Worm (Caenorhabditis elegans) whole organism, L4 larva: ENCODE data around the gene C08F11.1.
"Not testable (repeated sequence)": the region's sequence is repeated elsewhere in the genome, so short reads cannot be mapped to it uniquely, and the experiment has no call there.

Source experiments
- D1046.2 ChIP-seq: fragments of 200-800 bp; sonication (Bioruptor generic); IDR thresholded peaks from 2 replicates; pipeline ENCODE4 v1.3.6; 2022; ENCODE audit warnings: missing genetic modification characterization, missing compliant biosample characterization
- F26F4.8 ChIP-seq: fragments of 200-800 bp; sonication (Bioruptor generic); conservative IDR thresholded peaks from 2 replicates; pipeline ENCODE4 v1.3.6; 2022; ENCODE audit warnings: missing genetic modification characterization, missing compliant biosample characterization
- T20F7.1 ChIP-seq: fragments of 200-800 bp; sonication (Bioruptor generic); optimal IDR thresholded peaks from 2 replicates; lab custom pipeline; 2018; ENCODE audit warnings: mild to moderate bottlenecking, missing genetic modification characterization, missing compliant biosample characterization
- Y105C5A.15 ChIP-seq: fragments of 200-800 bp; sonication (Bioruptor generic); IDR thresholded peaks from 2 replicates; pipeline ENCODE4 v1.3.6; 2022; ENCODE audit warnings: missing genetic modification characterization, missing compliant biosample characterization
- Y5F2A.4 ChIP-seq: fragments of 200-800 bp; sonication (Bioruptor generic); optimal IDR thresholded peaks from 2 replicates; lab custom pipeline; 2018; ENCODE audit warnings: mild to moderate bottlenecking, missing genetic modification characterization, missing compliant biosample characterization
- Y75B8A.6 ChIP-seq: fragments of 200-800 bp; sonication (Bioruptor generic); IDR thresholded peaks from 2 replicates; pipeline ENCODE4 v1.3.6; 2022; ENCODE audit warnings: missing genetic modification reagents, missing genetic modification characterization, missing compliant biosample characterization
- aha-1 ChIP-seq: fragments of 150-350 bp; peaks from one replicate; lab custom pipeline; 2014; ENCODE audit warnings: missing biosample characterization, missing genetic modification characterization
- ama-1 ChIP-seq: fragments of 150-350 bp; optimal IDR thresholded peaks from 2 replicates; lab custom pipeline; 2014; ENCODE audit warnings: inconsistent platforms, mixed read lengths
- ceh-28 ChIP-seq: fragments of 150-350 bp; optimal IDR thresholded peaks from 2 replicates; lab custom pipeline; 2014; ENCODE audit warnings: missing biosample characterization, missing genetic modification reagents, missing genetic modification characterization
- ceh-32 ChIP-seq: sonication (generic microtip); optimal IDR thresholded peaks from 2 replicates; lab custom pipeline; 2016; ENCODE audit warnings: mild to moderate bottlenecking, missing genetic modification characterization, missing compliant biosample characterization; ENCODE audit not compliant: poor library complexity
- ceh-44 ChIP-seq: fragments of 200-800 bp; sonication (Bioruptor generic); IDR thresholded peaks from 2 replicates; pipeline ENCODE4 v1.3.6; 2022; ENCODE audit warnings: missing genetic modification reagents, missing genetic modification characterization, missing compliant biosample characterization
- daf-8 ChIP-seq: fragments of 200-800 bp; sonication (Bioruptor generic); IDR thresholded peaks from 2 replicates; pipeline ENCODE4 v1.3.6; 2022; ENCODE audit warnings: missing genetic modification characterization, missing compliant biosample characterization
- dmd-6 ChIP-seq: fragments of 200-800 bp; sonication (Bioruptor generic); IDR thresholded peaks from 2 replicates; pipeline ENCODE4 v1.3.6; 2022; ENCODE audit warnings: missing genetic modification reagents, missing genetic modification characterization, missing compliant biosample characterization
- dmd-8 ChIP-seq: fragments of 200-800 bp; sonication (Bioruptor generic); IDR thresholded peaks from 2 replicates; pipeline ENCODE4 v1.3.6; 2022; ENCODE audit warnings: missing genetic modification characterization, missing compliant biosample characterization
- egl-27 ChIP-seq: sonication (generic microtip); optimal IDR thresholded peaks from 3 replicates; lab custom pipeline; 2017; ENCODE audit warnings: missing biosample characterization, missing genetic modification reagents, missing genetic modification characterization
- egl-43 ChIP-seq: fragments of 200-800 bp; sonication (Bioruptor generic); IDR thresholded peaks from 2 replicates; pipeline ENCODE4 v1.3.6; 2022; ENCODE audit warnings: missing genetic modification reagents, missing genetic modification characterization, missing compliant biosample characterization
- fkh-10 ChIP-seq: fragments of 150-350 bp; optimal IDR thresholded peaks from 2 replicates; lab custom pipeline; 2014; ENCODE audit warnings: missing biosample characterization, missing genetic modification reagents, missing genetic modification characterization
- hmg-1.1 ChIP-seq: fragments of 200-800 bp; sonication (Bioruptor generic); IDR thresholded peaks from 2 replicates; pipeline ENCODE4 v1.3.6; 2022; ENCODE audit warnings: missing genetic modification reagents, missing genetic modification characterization, missing compliant biosample characterization
- lin-1 ChIP-seq: fragments of 200-800 bp; sonication (Bioruptor generic); IDR thresholded peaks from 2 replicates; pipeline ENCODE4 v1.3.6; 2022; ENCODE audit warnings: missing genetic modification reagents, missing genetic modification characterization, missing compliant biosample characterization
- lin-13 ChIP-seq: fragments of 150-350 bp; optimal IDR thresholded peaks from 2 replicates; lab custom pipeline; 2014; ENCODE audit warnings: missing biosample characterization, missing genetic modification reagents, missing genetic modification characterization
- lin-38 ChIP-seq: fragments of 200-800 bp; sonication (Bioruptor generic); IDR thresholded peaks from 2 replicates; pipeline ENCODE4 v1.3.6; 2022; ENCODE audit warnings: missing genetic modification reagents, missing genetic modification characterization, missing compliant biosample characterization
- madf-9 ChIP-seq: fragments of 200-800 bp; sonication (Bioruptor generic); conservative IDR thresholded peaks from 2 replicates; pipeline ENCODE4 v1.3.6; 2022; ENCODE audit warnings: missing genetic modification reagents, missing genetic modification characterization, missing compliant biosample characterization
- mdt-29 ChIP-seq: fragments of 200-800 bp; sonication (Bioruptor generic); IDR thresholded peaks from 2 replicates; pipeline ENCODE4 v1.3.6; 2022; ENCODE audit warnings: missing genetic modification reagents, missing genetic modification characterization, missing compliant biosample characterization
- mes-2 ChIP-seq: sonication (generic microtip); optimal IDR thresholded peaks from 2 replicates; lab custom pipeline; 2016; ENCODE audit warnings: missing genotype, mild to moderate bottlenecking, missing genetic modification characterization, missing compliant biosample characterization; ENCODE audit not compliant: poor library complexity, severe bottlenecking
- mxl-2 ChIP-seq: fragments of 200-800 bp; sonication (Bioruptor generic); conservative IDR thresholded peaks from 2 replicates; pipeline ENCODE4 v1.3.6; 2022; ENCODE audit warnings: missing genetic modification reagents, missing genetic modification characterization, missing compliant biosample characterization
- nhr-102 ChIP-seq: sonication (generic microtip); optimal IDR thresholded peaks from 2 replicates; lab custom pipeline; 2016; ENCODE audit warnings: mild to moderate bottlenecking, missing genetic modification characterization, moderate library complexity, missing compliant biosample characterization
- pqm-1 ChIP-seq: sonication (generic microtip); optimal IDR thresholded peaks from 2 replicates; lab custom pipeline; 2017; ENCODE audit warnings: missing biosample characterization, missing genetic modification characterization
- sdz-12 ChIP-seq: fragments of 200-800 bp; sonication (Bioruptor generic); optimal IDR thresholded peaks from 2 replicates; lab custom pipeline; 2018; ENCODE audit warnings: mild to moderate bottlenecking, missing genetic modification characterization, missing compliant biosample characterization
- spr-1 ChIP-seq: sonication (generic microtip); optimal IDR thresholded peaks from 2 replicates; lab custom pipeline; 2016; ENCODE audit warnings: mild to moderate bottlenecking, missing genetic modification characterization, missing compliant biosample characterization
- spr-3 ChIP-seq: fragments of 200-800 bp; sonication (Bioruptor generic); optimal IDR thresholded peaks from 2 replicates; lab custom pipeline; 2018; ENCODE audit warnings: mild to moderate bottlenecking, missing genetic modification characterization, missing compliant biosample characterization
- tag-97 ChIP-seq: fragments of 200-800 bp; sonication (Bioruptor generic); IDR thresholded peaks from 2 replicates; pipeline ENCODE4 v1.3.6; 2022; ENCODE audit warnings: missing genetic modification characterization, missing compliant biosample characterization
- tra-1 ChIP-seq: fragments of 200-800 bp; sonication (Bioruptor generic); IDR thresholded peaks from 2 replicates; pipeline ENCODE4 v1.3.6; 2022; ENCODE audit warnings: missing genetic modification reagents, missing genetic modification characterization, missing compliant biosample characterization
- unc-39 ChIP-seq: sonication (generic microtip); optimal IDR thresholded peaks from 2 replicates; lab custom pipeline; 2017; ENCODE audit warnings: missing biosample characterization, missing genetic modification characterization
- unc-62 ChIP-seq, 3 experiments: fragments of 150-350 bp in 1 of 3; sonication (generic microtip); optimal IDR thresholded peaks in 2 of 3; peaks in 1 of 3; 1 replicate in 1 of 3; 2 replicates in 2 of 3; lab custom pipeline; 2014 to 2017; ENCODE audit warnings: missing biosample characterization in 3 of 3, missing genetic modification characterization in 3 of 3, missing genetic modification reagents in 3 of 3, missing genotype in 1 of 3
- vab-7 ChIP-seq: fragments of 200-800 bp; sonication (Bioruptor generic); IDR thresholded peaks from 2 replicates; pipeline ENCODE4 v1.3.6; 2022; ENCODE audit warnings: missing genetic modification reagents, missing genetic modification characterization, missing compliant biosample characterization
- ztf-11 ChIP-seq: fragments of 150-350 bp; optimal IDR thresholded peaks from 2 replicates; lab custom pipeline; 2014; ENCODE audit warnings: missing biosample characterization, missing genetic modification characterization

C08F11.1 gene

ce11 chrIV:13623533-13623932 lies at the start of gene C08F11.1:
Gene C08F11.1 (plus strand): TSS chrIV:13623833.
- no peak for TF ChIP-seq spr-1
- TF ChIP-seq ceh-32 (tag; lab: Kevin White, UChicago): no peak
- no peak for TF ChIP-seq dmd-8 (GFP tag; lab: Robert Waterston, UW)
- no peak for TF ChIP-seq D1046.2 (GFP tag; lab: Robert Waterston, UW)
- TF ChIP-seq dmd-6 (GFP tag; lab: Robert Waterston, UW): no peak
- TF ChIP-seq unc-39: no peak
- no peak for TF ChIP-seq tag-97 (GFP tag; lab: Robert Waterston, UW)

ce11 chrIV:13574733-13575132 lies 48.9 kb upstream of the C08F11.1 start, which contains the start of gene srd-10:
Gene srd-10 (plus strand): TSS chrIV:13575033.
- no peak for TF ChIP-seq lin-38 (GFP tag; lab: Robert Waterston, UW)
- no peak for TF ChIP-seq madf-9 (GFP tag; lab: Robert Waterston, UW)
- TF ChIP-seq tra-1: no peak
- no peak for TF ChIP-seq ztf-11
- no peak for TF ChIP-seq Y5F2A.4 (GFP tag; lab: Kevin White, UChicago)
- no peak for TF ChIP-seq ceh-28
- no peak for TF ChIP-seq ama-1 (lab: Kevin White, UChicago)
- TF ChIP-seq aha-1 (tag; lab: Kevin White, UChicago): peak; percentile 46

ce11 chrIV:13575673-13576072 lies 48.0 kb upstream of the C08F11.1 start:
- TF ChIP-seq nhr-102 (tag; lab: Kevin White, UChicago) (peak; percentile 94), mdt-29 (GFP tag; lab: Robert Waterston, UW) (no peak), fkh-10 (GFP tag; lab: Kevin White, UChicago) (no peak), Y105C5A.15 (no peak), egl-43 (GFP tag; lab: Robert Waterston, UW) (no peak), unc-62 (GFP tag; optimal IDR thresholded peaks at IDR 0.05 in 1 of 2; lab: Kevin White, UChicago) (peak in 1 of 2 experiments; percentile 76), unc-62 (tag; optimal IDR thresholded peaks at IDR 0.05; lab: Kevin White, UChicago) (no peak), hmg-1.1 (GFP tag; lab: Robert Waterston, UW) (no peak), sdz-12 (GFP tag; lab: Kevin White, UChicago) (no peak), ama-1 (lab: Kevin White, UChicago) (no peak)

- not testable (repeated sequence) for TF ChIP-seq pqm-1; vab-7 (GFP tag; lab: Robert Waterston, UW); T20F7.1 (GFP tag; lab: Kevin White, UChicago)
Measured at ce11 chrIV:13578174-13578573, 45.5 kb upstream of the C08F11.1 start, which contains the start of gene Y45F10B.8. Gene Y45F10B.8 (minus strand): TSS chrIV:13578274.

- TF ChIP-seq mxl-2 (GFP tag; lab: Robert Waterston, UW); Y75B8A.6 (GFP tag; lab: Robert Waterston, UW); mes-2 (tag; lab: Kevin White, UChicago): not testable (repeated sequence)
Measured at ce11 chrIV:13578953-13579352, 44.7 kb upstream of the C08F11.1 start, which contains the start of gene sru-16. Gene sru-16 (plus strand): TSS chrIV:13579253.

- TF ChIP-seq spr-3: no peak
- no peak for TF ChIP-seq ztf-11
- no peak for TF ChIP-seq fkh-10 (GFP tag; lab: Kevin White, UChicago)
- TF ChIP-seq lin-13: no peak
- no peak for TF ChIP-seq F26F4.8 (GFP tag; lab: Robert Waterston, UW)
- TF ChIP-seq mes-2 (tag; lab: Kevin White, UChicago): no peak
- TF ChIP-seq aha-1 (tag; lab: Kevin White, UChicago): no peak
- TF ChIP-seq ceh-32 (tag; lab: Kevin White, UChicago): no peak
- TF ChIP-seq dmd-6 (GFP tag; lab: Robert Waterston, UW): no peak
- TF ChIP-seq daf-8 (GFP tag; lab: Robert Waterston, UW): no peak
- no peak for TF ChIP-seq ama-1 (lab: Kevin White, UChicago)
- no peak for TF ChIP-seq egl-27 (tag; lab: Kevin White, UChicago)
- no peak for TF ChIP-seq lin-1
- no peak for TF ChIP-seq mxl-2 (GFP tag; lab: Robert Waterston, UW)
- no peak for TF ChIP-seq ceh-44 (GFP tag; lab: Robert Waterston, UW)
Measured at ce11 chrIV:13582909-13583308, 40.7 kb upstream of the C08F11.1 start, which contains the start of gene sru-12. Gene sru-12 (plus strand): TSS chrIV:13583209.
